Fruit fly (Drosophila melanogaster) whole organism: Measurements from ENCODE around the gene Acp65Aa.

ENCODE experiments used
- CG8478 ChIP-seq: fragments of >200 bp; optimal IDR thresholded peaks from 2 replicates; lab custom pipeline; 2018; ENCODE audit warnings: inconsistent platforms
- Dll ChIP-seq: fragments of >200 bp; optimal IDR thresholded peaks from 2 replicates; lab custom pipeline; 2017
- EcR ChIP-seq, 2 experiments: fragments of >200 bp; optimal IDR thresholded peaks; 2 replicates each; lab custom pipeline; 2017; ENCODE audit warnings: missing biosample characterization in 2 of 2, missing genetic modification characterization in 2 of 2, missing genetic modification reagents in 2 of 2
- pan ChIP-seq: fragments of >200 bp; optimal IDR thresholded peaks from 2 replicates; lab custom pipeline; 2017
- psq ChIP-seq: fragments of >200 bp; optimal IDR thresholded peaks from 2 replicates; lab custom pipeline; 2017
- usp ChIP-seq: fragments of >200 bp; optimal IDR thresholded peaks from 2 replicates; lab custom pipeline; 2017; ENCODE audit warnings: missing biosample characterization, missing genetic modification characterization, mixed read lengths

Acp65Aa gene

DNA sequence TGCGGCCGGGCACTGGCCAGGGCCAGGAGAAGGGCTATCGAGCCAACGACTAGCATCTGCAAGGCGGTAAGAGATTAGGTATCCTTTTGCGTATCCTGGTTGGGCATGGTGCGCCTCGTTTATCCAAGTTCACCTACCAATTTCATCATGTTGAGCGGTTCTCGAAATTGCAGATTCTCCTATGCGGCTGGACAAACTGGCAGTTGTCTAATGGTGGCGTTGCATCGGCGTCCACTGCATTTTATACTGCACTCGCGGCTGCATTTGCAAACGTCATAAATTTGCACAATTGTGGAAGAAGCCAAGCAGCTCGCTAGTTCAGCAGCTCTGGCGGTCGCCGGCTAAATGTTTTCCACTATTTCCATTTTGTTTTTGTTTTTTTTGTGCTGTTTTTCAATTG, at the start of gene Acp65Aa:
Gene Acp65Aa, minus strand, starts transcription at position 215 of the 400 bp plus-strand sequence.
- no peak for TF ChIP-seq CG8478 (lab: Kevin White, UChicago)

DNA sequence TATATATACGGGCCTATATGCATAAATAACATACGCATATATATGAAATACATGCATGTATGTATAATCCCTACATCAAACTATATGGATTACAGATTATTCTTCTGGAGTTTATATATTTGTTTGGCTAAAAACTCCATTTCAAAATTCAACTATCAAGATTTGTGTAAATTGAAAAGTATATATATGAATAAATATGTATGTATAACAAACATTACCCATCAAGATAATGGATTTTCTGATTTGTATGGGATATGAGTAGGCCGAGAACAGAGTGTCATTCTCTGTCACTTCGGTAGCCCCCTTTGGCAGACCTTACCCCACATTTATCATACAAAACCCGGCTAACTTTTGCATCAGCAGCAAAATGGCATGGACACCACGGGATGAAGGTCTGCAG, 47.6 kb upstream of the Acp65Aa start, which contains the start of gene CG8219:
Gene CG8219, plus strand, starts transcription at position 301 of the 400 bp plus-strand sequence.
- no peak for TF ChIP-seq pan
- no peak for TF ChIP-seq Dll (lab: Kevin White, UChicago)
- no peak for TF ChIP-seq CG8478 (lab: Kevin White, UChicago)
- TF ChIP-seq EcR (GFP tag; optimal IDR thresholded peaks at IDR 0.05; lab: Kevin White, UChicago), result no peak
- TF ChIP-seq usp (GFP tag; lab: Kevin White, UChicago), result no peak
- TF ChIP-seq psq, result no peak

DNA sequence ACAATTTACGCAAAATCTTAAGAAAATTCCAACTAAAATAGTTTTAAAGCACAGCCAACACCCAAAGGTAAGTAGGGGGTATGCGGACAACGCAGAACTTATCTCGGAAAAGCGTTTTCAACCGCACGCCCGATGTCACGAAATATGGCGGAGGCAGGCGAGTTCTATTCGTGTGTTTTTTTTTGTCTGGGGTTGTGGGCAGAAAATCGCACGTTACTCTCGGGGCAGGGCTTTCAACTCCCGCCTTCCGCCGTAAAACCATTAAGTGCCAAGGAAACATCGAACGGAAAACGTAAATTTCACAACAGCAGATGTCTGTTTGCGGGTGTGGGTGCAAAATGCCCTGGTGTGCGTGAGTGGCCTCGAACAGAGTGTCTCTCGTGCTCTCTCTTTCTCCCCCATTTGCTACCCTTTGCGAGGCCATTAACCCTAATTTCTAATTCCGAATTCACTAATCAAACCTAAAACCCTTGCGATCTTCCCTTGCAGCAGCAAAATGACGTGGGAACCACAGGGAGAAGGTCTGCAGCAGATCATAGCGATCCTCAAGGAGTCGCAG, 41.1 kb upstream of the Acp65Aa start:
- TF ChIP-seq CG8478 (lab: Kevin White, UChicago), result no peak
- TF ChIP-seq pan, result no peak
- no peak for TF ChIP-seq Dll (lab: Kevin White, UChicago)
- no peak for TF ChIP-seq psq
- no peak for TF ChIP-seq usp (GFP tag; lab: Kevin White, UChicago)
- TF ChIP-seq EcR (GFP tag; optimal IDR thresholded peaks at IDR 0.05; lab: Kevin White, UChicago), result no peak

DNA sequence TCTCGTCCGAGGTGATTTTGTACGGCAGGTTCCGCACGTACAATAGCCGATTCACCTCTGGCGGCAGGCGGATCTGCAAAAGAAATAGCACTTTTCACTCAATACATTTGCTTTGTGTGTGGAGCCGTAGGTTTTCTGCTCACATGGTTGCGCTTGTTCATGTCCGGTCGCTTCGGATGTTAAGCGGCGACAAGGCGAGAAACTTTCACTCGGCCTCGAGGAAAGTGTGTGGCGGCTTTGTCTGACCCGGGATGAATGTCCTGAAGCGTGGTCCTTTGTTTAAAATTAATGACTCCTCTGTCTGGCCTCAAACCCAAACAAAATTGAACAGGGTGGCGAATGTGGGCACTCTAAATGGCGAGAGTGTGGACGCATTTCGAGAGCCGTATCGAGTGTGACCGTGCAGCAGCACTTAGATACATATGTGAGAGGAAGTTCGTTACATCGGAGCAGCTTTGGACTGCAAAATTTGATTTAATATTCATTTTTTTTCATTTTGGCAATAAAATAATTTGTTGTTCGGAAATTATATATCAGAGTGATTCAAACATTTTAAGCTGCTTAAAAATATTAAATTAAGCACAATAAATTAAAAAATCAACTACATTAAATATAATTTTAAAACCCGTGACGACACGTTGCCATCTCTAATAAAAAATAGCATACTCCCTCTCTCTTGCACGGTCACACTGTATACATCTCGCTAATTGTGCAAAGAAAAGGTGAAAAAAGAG, 40.4 kb upstream of the Acp65Aa start, which contains the start of the genes Sf3b6 and Tnpo:
Gene Sf3b6, minus strand, starts transcription at position 358 of the 734 bp plus-strand sequence.
Gene Tnpo, plus strand, starts transcription at position 659 of the 734 bp plus-strand sequence.
- TF ChIP-seq Dll (lab: Kevin White, UChicago) (no peak), usp (GFP tag; lab: Kevin White, UChicago) (no peak), EcR (GFP tag; optimal IDR thresholded peaks at IDR 0.05; lab: Kevin White, UChicago) (no peak), CG8478 (lab: Kevin White, UChicago) (no peak), pan (no peak), psq (no peak)

DNA sequence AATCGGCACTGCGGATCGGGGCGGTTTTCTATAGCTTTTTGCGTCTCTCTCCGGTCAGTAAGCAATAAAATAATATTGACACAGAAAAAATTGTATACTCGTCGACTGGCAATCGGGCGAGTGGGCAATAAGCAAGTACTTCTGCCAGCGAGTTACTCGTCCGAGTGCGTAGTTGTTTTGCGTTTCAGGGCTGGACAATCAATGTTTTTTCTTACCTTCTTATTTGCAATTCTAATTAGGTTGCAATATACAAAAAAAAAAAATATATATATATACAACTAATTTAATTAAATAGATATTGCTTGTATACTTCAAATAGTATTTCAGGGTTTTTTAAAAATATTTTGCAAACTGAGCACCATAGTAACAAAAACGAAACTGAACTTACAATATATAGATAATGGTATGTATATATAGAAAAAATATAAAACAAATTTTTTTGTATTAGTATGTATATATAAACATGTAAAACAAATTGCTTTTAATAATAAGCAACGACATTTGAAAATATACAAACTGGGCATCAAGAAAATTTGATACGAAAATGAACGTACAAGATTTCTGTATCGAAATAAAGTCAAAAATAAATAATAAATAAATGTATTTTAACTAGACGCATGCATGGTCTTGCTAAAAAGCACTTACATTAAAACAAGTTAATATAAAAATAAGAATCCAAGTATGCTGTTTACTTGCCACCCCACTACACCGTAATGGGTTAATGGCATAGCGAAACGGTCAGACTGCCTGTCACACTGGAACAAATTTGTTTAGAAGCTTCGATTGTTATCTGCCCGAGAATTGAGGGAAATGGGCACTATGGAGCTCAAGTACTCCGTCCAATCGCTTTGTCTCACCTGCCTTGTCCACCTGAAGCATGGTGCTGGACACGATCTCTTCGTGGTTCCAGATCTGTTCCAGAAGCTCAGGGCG, 36.7 kb upstream of the Acp65Aa start, which contains the start of the genes D19A and CG7386:
Gene D19A, minus strand, starts transcription at position 129 of the 933 bp plus-strand sequence.
Gene CG7386, plus strand, starts transcription at position 751 of the 933 bp plus-strand sequence.
- no peak for TF ChIP-seq CG8478 (lab: Kevin White, UChicago)
- no peak for TF ChIP-seq usp (GFP tag; lab: Kevin White, UChicago)
- no peak for TF ChIP-seq psq
- TF ChIP-seq EcR (GFP tag; optimal IDR thresholded peaks at IDR 0.05; lab: Kevin White, UChicago), result no peak
- TF ChIP-seq pan, result no peak
- no peak for TF ChIP-seq Dll (lab: Kevin White, UChicago)

DNA sequence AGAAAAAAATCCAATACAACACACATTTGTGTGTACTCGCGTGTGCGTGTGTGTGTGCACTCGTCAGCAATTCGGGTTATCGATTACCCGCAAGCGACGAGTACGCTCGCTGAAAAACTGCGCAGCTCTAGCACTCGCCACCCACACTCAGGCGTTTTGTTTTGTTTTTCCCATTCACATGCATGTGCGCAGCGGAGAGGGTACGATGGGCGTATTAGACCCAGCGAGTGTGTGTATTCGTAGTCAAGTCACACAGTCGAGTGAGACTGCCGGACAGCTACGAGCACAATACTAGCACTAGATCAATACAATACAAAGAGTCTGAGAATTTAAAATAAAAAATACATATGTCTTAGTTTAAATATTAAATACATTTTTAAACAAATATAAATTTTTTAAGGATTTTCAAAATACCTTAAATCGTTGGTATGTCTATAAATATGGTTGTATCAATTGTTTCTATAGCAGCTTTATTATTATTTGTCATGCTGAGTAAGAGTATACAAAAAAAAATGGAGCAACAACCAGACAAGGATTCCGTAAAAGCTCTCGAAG, 32.4 kb upstream of the Acp65Aa start, which contains the start of the genes D19B and CG43293:
Gene D19B, minus strand, starts transcription at position 37 of the 555 bp plus-strand sequence.
Gene CG43293, plus strand, starts transcription at position 306 of the 555 bp plus-strand sequence.
- TF ChIP-seq pan (peak; percentile 80), psq (no peak), CG8478 (lab: Kevin White, UChicago) (no peak), usp (GFP tag; lab: Kevin White, UChicago) (no peak)

DNA sequence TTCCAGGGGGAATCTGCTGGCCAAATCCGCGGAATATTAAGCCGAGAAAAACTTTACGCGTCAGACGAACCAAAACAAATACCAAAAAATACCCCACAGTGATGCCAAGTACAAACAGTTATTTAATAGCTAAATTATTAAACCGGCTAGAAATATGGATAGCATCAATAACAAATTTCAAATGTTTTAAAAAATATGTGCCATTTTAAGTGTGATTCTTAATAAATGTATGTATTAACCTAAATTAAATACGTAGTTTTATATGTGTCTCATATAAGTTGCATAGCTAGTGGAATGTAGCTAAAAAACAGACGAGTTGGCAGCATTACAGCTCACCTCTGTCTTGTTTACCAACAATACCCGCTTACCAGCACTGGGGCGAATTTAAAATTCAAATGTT, 29.2 kb upstream of the Acp65Aa start, which contains the start of gene CG10274:
Gene CG10274, minus strand, starts transcription at position 54 of the 400 bp plus-strand sequence.
- TF ChIP-seq Dll (lab: Kevin White, UChicago), result no peak
- no peak for TF ChIP-seq CG8478 (lab: Kevin White, UChicago)
- no peak for TF ChIP-seq pan
- TF ChIP-seq usp (GFP tag; lab: Kevin White, UChicago), result no peak
- TF ChIP-seq psq, result no peak
- no peak for TF ChIP-seq EcR (GFP tag; optimal IDR thresholded peaks at IDR 0.05; lab: Kevin White, UChicago)

DNA sequence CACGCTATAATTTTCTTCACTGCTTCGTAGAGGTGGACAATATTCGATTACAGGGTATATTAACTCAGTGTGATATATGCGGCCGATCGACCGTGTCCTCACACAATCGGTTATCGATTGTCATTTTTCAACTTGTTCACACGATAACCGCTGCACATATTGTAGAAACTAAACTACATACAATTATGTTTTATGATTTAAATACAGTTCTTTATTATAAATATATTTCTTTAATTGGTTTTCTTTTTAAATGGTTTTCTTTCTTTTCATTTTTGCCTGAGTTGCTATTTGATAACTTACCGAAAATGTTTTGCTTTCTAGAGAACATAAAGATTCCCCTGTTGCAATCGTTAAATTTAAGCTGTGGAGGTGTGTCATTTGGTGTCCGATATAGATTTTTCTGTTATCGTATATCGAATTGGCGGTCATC, 21.3 kb upstream of the Acp65Aa start, which contains the start of the genes fmt and CG7376:
Gene fmt, minus strand, starts transcription at position 55 of the 430 bp plus-strand sequence.
Gene CG7376, plus strand, starts transcription at position 423 of the 430 bp plus-strand sequence.
- TF ChIP-seq psq (no peak), usp (GFP tag; lab: Kevin White, UChicago) (no peak), CG8478 (lab: Kevin White, UChicago) (no peak), EcR (GFP tag; optimal IDR thresholded peaks at IDR 0.05; lab: Kevin White, UChicago) (no peak), Dll (lab: Kevin White, UChicago) (no peak), pan (no peak)

DNA sequence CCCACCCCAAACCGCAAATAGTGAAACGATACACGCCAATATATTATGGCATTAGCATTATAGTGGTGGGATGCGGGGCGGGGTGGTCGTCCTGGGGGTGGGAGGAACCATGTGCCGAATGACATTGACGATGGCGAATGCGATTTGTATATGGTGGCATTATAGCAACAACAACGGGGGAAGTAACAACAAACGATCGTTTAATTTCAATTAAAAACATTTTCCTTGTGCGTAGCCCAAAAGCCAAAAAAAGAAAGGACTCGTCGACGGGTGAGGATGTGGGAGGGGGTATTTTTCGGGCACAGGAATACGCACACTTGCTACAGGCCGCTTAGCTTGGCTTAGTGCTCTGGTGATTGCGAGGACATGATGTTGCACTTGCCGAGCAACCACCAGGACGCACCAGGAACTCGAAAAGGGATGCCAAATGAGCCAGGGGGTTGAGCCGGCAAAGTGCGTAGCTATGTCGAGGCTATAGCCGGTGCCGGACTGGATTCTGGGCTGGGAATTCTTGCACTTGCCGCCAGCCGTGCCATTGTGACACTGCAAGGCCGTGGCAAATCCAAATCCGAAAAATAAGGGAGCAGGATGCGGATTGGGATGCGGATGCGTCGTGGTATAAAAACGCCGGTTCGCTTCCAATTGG, 10.1 kb upstream of the Acp65Aa start, which contains the start of gene Prdm13:
Gene Prdm13, plus strand, starts transcription at position 645 of the 646 bp plus-strand sequence.
- TF ChIP-seq EcR (GFP tag; optimal IDR thresholded peaks at IDR 0.05; lab: Kevin White, UChicago), result no peak
- no peak for TF ChIP-seq usp (GFP tag; lab: Kevin White, UChicago)
- no peak for TF ChIP-seq psq
- TF ChIP-seq Dll (lab: Kevin White, UChicago), result no peak
- TF ChIP-seq CG8478 (lab: Kevin White, UChicago), result no peak
- no peak for TF ChIP-seq pan

DNA sequence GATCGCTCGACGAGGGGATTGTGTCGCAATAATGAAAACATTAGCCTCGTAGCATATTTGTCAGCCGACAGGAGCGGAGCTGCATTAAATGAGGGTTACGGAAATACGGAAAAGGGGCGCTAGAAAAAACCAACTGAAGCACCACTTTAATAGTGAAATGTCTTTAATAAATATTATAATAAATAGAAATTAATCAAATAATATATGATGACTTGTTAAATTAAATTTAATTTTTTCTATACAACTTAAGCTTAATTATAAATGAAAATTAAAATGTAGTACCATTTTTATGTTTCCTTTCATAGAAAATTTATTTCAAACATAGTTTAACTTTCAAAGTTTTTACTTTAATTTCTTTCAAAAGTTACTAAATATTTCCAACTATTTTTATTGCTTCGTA, 9.5 kb upstream of the Acp65Aa start:
- no peak for TF ChIP-seq pan
- TF ChIP-seq CG8478 (lab: Kevin White, UChicago), result no peak
- no peak for TF ChIP-seq EcR (GFP tag; optimal IDR thresholded peaks at IDR 0.05; lab: Kevin White, UChicago)
- no peak for TF ChIP-seq Dll (lab: Kevin White, UChicago)
- no peak for TF ChIP-seq psq
- no peak for TF ChIP-seq usp (GFP tag; lab: Kevin White, UChicago)
